Worm (Caenorhabditis elegans) whole organism, L4/young adult: Measurements from ENCODE around the gene F47G3.1.

Experiments
- W03F9.2 ChIP-seq: fragments of 150-350 bp; optimal IDR thresholded peaks from 2 replicates; lab custom pipeline; 2014; ENCODE audit warnings: missing biosample characterization, missing genetic modification characterization
- him-1 ChIP-seq: sonication (generic microtip); optimal IDR thresholded peaks from 2 replicates; lab custom pipeline; 2016; ENCODE audit warnings: missing genotype, missing genetic modification reagents, missing genetic modification characterization, missing compliant biosample characterization

DNA sequence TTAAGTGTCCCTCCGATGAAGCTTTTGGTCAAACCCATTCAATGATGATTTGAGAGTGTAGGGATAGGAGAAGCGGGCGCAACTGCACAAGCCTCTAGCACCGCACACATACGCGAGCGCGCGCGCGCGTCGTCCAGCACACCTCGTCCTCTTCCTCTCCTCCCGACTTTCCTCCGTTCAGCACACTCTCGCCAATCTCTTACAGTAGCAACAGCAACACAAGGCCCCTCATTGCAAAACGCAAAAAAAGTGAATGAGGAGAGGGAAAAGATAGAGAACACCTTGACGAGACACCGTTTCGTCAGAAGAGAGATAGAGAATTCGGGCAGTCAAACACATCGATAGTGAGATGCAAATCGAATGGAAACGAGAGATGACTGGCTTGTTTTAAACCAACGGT, 46.9 kb downstream of the F47G3.1 start:
- TF ChIP-seq W03F9.2 (tag; lab: Kevin White, UChicago): no peak
- no peak for TF ChIP-seq him-1
